Worm (Caenorhabditis elegans) whole organism, late embryonic: ENCODE results near the gene clc-33.

Source experiments
- C38D4.7 ChIP-seq: fragments of 200-800 bp; sonication (Bioruptor generic); optimal IDR thresholded peaks from 2 replicates; lab custom pipeline; 2018; ENCODE audit warnings: mild to moderate bottlenecking, missing genetic modification characterization, moderate library complexity, missing compliant biosample characterization
- K02D7.2 ChIP-seq: sonication (generic microtip); optimal IDR thresholded peaks from 2 replicates; lab custom pipeline; 2017; ENCODE audit warnings: mild to moderate bottlenecking, missing genetic modification characterization, missing compliant biosample characterization
- K09A11.1 ChIP-seq: sonication (generic microtip); optimal IDR thresholded peaks from 2 replicates; lab custom pipeline; 2017; ENCODE audit warnings: antibody characterized with exemption, mild to moderate bottlenecking, missing genetic modification characterization, missing compliant biosample characterization; ENCODE audit not compliant: insufficient read depth
- T23F11.4 ChIP-seq: fragments of 200-800 bp; sonication (Bioruptor generic); optimal IDR thresholded peaks from 2 replicates; lab custom pipeline; 2018; ENCODE audit warnings: mild to moderate bottlenecking, missing genetic modification characterization, missing compliant biosample characterization
- ceh-14 ChIP-seq: sonication (generic microtip); optimal IDR thresholded peaks from 2 replicates; lab custom pipeline; 2016; ENCODE audit warnings: missing genotype, missing genetic modification characterization, missing compliant biosample characterization
- ceh-18 ChIP-seq: sonication (generic microtip); optimal IDR thresholded peaks from 2 replicates; lab custom pipeline; 2016; ENCODE audit warnings: missing genetic modification characterization, missing compliant biosample characterization
- ceh-19 ChIP-seq: fragments of 200-800 bp; sonication (Bioruptor generic); optimal IDR thresholded peaks from 2 replicates; lab custom pipeline; 2018; ENCODE audit warnings: mild to moderate bottlenecking, missing genetic modification characterization, missing compliant biosample characterization
- ceh-2 ChIP-seq: sonication (generic microtip); optimal IDR thresholded peaks from 2 replicates; lab custom pipeline; 2016; ENCODE audit warnings: missing genotype, missing genetic modification characterization, missing compliant biosample characterization
- ceh-22 ChIP-seq: sonication (generic microtip); optimal IDR thresholded peaks from 2 replicates; lab custom pipeline; 2017; ENCODE audit warnings: missing biosample characterization, missing genetic modification characterization
- ceh-31 ChIP-seq: sonication (generic microtip); optimal IDR thresholded peaks from 2 replicates; lab custom pipeline; 2016; ENCODE audit warnings: missing genetic modification characterization, missing compliant biosample characterization
- ceh-6 ChIP-seq: fragments of 200-800 bp; sonication (Bioruptor generic); optimal IDR thresholded peaks from 2 replicates; lab custom pipeline; 2018; ENCODE audit warnings: mild to moderate bottlenecking, missing genetic modification characterization, missing compliant biosample characterization
- ceh-9 ChIP-seq: sonication (generic microtip); optimal IDR thresholded peaks from 2 replicates; lab custom pipeline; 2016; ENCODE audit warnings: mild to moderate bottlenecking, missing genetic modification characterization, inconsistent platforms, missing compliant biosample characterization
- elt-4 ChIP-seq: sonication (generic microtip); optimal IDR thresholded peaks from 2 replicates; lab custom pipeline; 2016; ENCODE audit warnings: missing genetic modification characterization, missing compliant biosample characterization
- eyg-1 ChIP-seq: sonication (generic microtip); optimal IDR thresholded peaks from 2 replicates; lab custom pipeline; 2016; ENCODE audit warnings: missing genotype, missing genetic modification characterization, missing compliant biosample characterization
- fax-1 ChIP-seq: sonication (generic microtip); optimal IDR thresholded peaks from 2 replicates; lab custom pipeline; 2016; ENCODE audit warnings: missing genotype, missing genetic modification characterization, missing compliant biosample characterization
- fkh-6 ChIP-seq: sonication (generic microtip); optimal IDR thresholded peaks from 2 replicates; lab custom pipeline; 2016; ENCODE audit warnings: missing genetic modification characterization, missing compliant biosample characterization
- hlh-15 ChIP-seq: sonication (generic microtip); optimal IDR thresholded peaks from 2 replicates; lab custom pipeline; 2016; ENCODE audit warnings: missing genetic modification characterization, missing compliant biosample characterization
- lin-11 ChIP-seq: fragments of 200-800 bp; sonication (Bioruptor generic); optimal IDR thresholded peaks from 2 replicates; lab custom pipeline; 2018; ENCODE audit warnings: mild to moderate bottlenecking, missing genetic modification characterization, missing compliant biosample characterization
- mec-3 ChIP-seq: sonication (generic microtip); optimal IDR thresholded peaks from 2 replicates; lab custom pipeline; 2016; ENCODE audit warnings: borderline replicate concordance, missing genetic modification characterization, missing compliant biosample characterization
- nhr-232 ChIP-seq: sonication (generic microtip); optimal IDR thresholded peaks from 2 replicates; lab custom pipeline; 2016; ENCODE audit warnings: missing genetic modification characterization, missing compliant biosample characterization
- odd-2 ChIP-seq: sonication (generic microtip); optimal IDR thresholded peaks from 2 replicates; lab custom pipeline; 2017; ENCODE audit warnings: antibody characterized with exemption, mild to moderate bottlenecking, missing genetic modification characterization, missing compliant biosample characterization
- pat-9 ChIP-seq: fragments of 200-800 bp; sonication (Bioruptor generic); optimal IDR thresholded peaks from 2 replicates; lab custom pipeline; 2018; ENCODE audit warnings: mild to moderate bottlenecking, missing genetic modification characterization, moderate library complexity, missing compliant biosample characterization
- pax-1 ChIP-seq: fragments of 150-350 bp; optimal IDR thresholded peaks from 2 replicates; lab custom pipeline; 2014; ENCODE audit warnings: missing biosample characterization, missing genetic modification characterization
- pha-2 ChIP-seq: sonication (generic microtip); optimal IDR thresholded peaks from 2 replicates; lab custom pipeline; 2017; ENCODE audit warnings: mild to moderate bottlenecking, missing genetic modification characterization, missing compliant biosample characterization
- pha-4 ChIP-seq: fragments of 150-350 bp; optimal IDR thresholded peaks from 2 replicates; lab custom pipeline; 2018; ENCODE audit warnings: missing biosample characterization, missing genetic modification reagents, missing genetic modification characterization
- pros-1 ChIP-seq: fragments of 150-350 bp; optimal IDR thresholded peaks from 2 replicates; lab custom pipeline; 2014; ENCODE audit warnings: missing biosample characterization, missing genetic modification reagents, missing genetic modification characterization
- ref-2 ChIP-seq: sonication (generic microtip); optimal IDR thresholded peaks from 2 replicates; lab custom pipeline; 2016; ENCODE audit warnings: missing genetic modification characterization, missing compliant biosample characterization
- sdc-2 ChIP-seq: sonication (generic microtip); optimal IDR thresholded peaks from 2 replicates; lab custom pipeline; 2016; ENCODE audit warnings: missing genotype, missing genetic modification characterization, missing compliant biosample characterization
- sox-2 ChIP-seq: fragments of 200-800 bp; sonication (Bioruptor generic); IDR thresholded peaks from 2 replicates; pipeline ENCODE4 v1.3.6; 2022; ENCODE audit warnings: missing genetic modification reagents, missing genetic modification characterization, missing compliant biosample characterization
- ttx-3 ChIP-seq: sonication (generic microtip); optimal IDR thresholded peaks from 2 replicates; lab custom pipeline; 2016; ENCODE audit warnings: missing genetic modification reagents, missing genetic modification characterization, missing compliant biosample characterization
- unc-3 ChIP-seq, 2 experiments: fragments of 200-800 bp in 1 of 2; sonication (Bioruptor generic) in 1 of 2; sonication (generic microtip) in 1 of 2; conservative IDR thresholded peaks in 1 of 2; optimal IDR thresholded peaks in 1 of 2; 2 replicates each; pipeline versions ENCODE4 v1.3.6 to Lab custom; 2016 to 2022; ENCODE audit warnings: missing compliant biosample characterization in 2 of 2, missing genetic modification characterization in 2 of 2, missing genetic modification reagents in 1 of 2
- unc-42 ChIP-seq: sonication (generic microtip); optimal IDR thresholded peaks from 2 replicates; lab custom pipeline; 2016; ENCODE audit warnings: missing genotype, missing genetic modification characterization, missing compliant biosample characterization
- unc-55 ChIP-seq: sonication (generic microtip); optimal IDR thresholded peaks from 2 replicates; lab custom pipeline; 2017; ENCODE audit warnings: missing biosample characterization, missing genetic modification reagents, missing genetic modification characterization
- zip-5 ChIP-seq: sonication (generic microtip); optimal IDR thresholded peaks from 2 replicates; lab custom pipeline; 2016; ENCODE audit warnings: missing genetic modification characterization, missing compliant biosample characterization
- ztf-16 ChIP-seq: sonication (generic microtip); optimal IDR thresholded peaks from 2 replicates; lab custom pipeline; 2017; ENCODE audit warnings: missing genetic modification characterization, missing compliant biosample characterization

clc-33 gene

DNA sequence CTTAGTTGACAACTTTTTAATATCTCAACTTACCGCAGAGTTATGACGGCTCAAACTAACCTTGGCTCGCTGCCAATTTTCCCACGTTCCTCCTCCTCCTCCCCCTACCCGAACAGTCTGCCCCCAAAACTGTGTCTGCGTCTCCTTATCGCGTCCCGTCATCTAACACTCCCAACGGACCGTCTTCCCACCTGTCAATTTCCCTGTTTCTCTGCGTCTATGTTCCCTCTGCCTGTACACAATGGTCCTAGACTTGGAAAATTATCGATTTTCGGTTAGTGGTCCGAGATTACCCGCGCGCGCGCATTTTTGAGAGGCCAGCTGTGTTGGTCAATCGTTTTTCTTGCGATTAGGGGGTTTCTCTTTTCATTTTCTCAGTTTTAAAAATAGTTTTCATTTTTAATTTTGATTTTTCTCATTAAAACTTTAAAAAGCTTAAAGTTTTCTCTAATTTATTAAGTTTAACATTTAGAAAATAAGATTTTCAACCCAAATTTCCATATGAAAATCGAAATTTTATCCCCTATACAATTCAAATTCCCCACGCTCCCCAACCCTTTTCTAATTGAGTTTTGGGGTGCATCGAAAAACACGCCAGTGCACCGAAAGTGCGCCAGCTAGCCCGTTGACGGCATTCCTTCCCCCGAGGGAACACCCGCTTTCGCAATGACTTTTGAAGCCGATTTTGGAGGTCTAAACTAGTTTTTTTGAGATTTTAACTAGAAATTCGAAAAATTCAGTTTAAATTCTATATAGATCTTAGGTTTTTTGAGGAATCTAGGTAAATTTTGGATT, 33.0 kb downstream of the clc-33 start, which contains the start of gene alg-2 (continued):
- no peak for TF ChIP-seq pros-1 (tag; lab: Kevin White, UChicago)
- no peak for TF ChIP-seq C38D4.7 (GFP tag; lab: Kevin White, UChicago)
- no peak for TF ChIP-seq ttx-3 (tag; lab: Kevin White, UChicago)
- TF ChIP-seq hlh-15 (tag; lab: Kevin White, UChicago), result no peak
- TF ChIP-seq unc-42 (tag; lab: Kevin White, UChicago), result peak; percentile 91
- TF ChIP-seq lin-11, result no peak
- no peak for TF ChIP-seq pat-9 (tag; lab: Kevin White, UChicago)
- TF ChIP-seq ceh-14 (tag; lab: Kevin White, UChicago), result peak; percentile 7
- TF ChIP-seq fax-1 (tag; lab: Kevin White, UChicago), result no peak
- TF ChIP-seq unc-55 (GFP tag; lab: Kevin White, UChicago), result peak; percentile 28
- TF ChIP-seq K02D7.2, result peak; percentile 27
- TF ChIP-seq ref-2 (tag; lab: Kevin White, UChicago), result peak; percentile 52
- TF ChIP-seq zip-5 (tag; lab: Kevin White, UChicago), result no peak
- TF ChIP-seq odd-2 (tag; lab: Kevin White, UChicago), result no peak
- peak; percentile 1 for TF ChIP-seq ceh-31 (tag; lab: Kevin White, UChicago)
- peak; percentile 48; the same call in 1 of the 2 replicates for TF ChIP-seq unc-3 (GFP tag; conservative IDR thresholded peaks at IDR 0.05; lab: Robert Waterston, UW)
- peak; percentile 82 for TF ChIP-seq unc-3 (tag; optimal IDR thresholded peaks at IDR 0.05; lab: Kevin White, UChicago)
- TF ChIP-seq elt-4 (tag; lab: Kevin White, UChicago), result no peak
- TF ChIP-seq ceh-6 (GFP tag; lab: Kevin White, UChicago), result no peak

DNA sequence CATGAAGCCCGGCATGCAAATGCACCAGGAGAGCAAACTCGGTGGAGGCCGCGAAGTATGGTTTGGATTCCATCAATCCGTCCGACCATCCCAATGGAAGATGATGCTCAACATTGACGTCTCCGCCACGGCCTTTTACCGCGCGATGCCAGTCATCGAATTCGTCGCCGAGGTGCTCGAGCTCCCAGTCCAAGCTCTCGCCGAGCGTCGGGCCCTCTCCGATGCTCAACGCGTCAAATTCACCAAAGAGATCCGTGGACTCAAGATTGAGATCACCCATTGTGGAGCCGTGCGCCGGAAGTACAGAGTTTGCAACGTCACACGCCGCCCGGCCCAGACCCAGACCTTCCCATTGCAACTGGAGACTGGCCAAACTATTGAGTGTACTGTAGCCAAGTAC, 35.5 kb downstream of the clc-33 start:
- no peak for TF ChIP-seq unc-42 (tag; lab: Kevin White, UChicago)
- no peak for TF ChIP-seq K09A11.1 (tag; lab: Kevin White, UChicago)
- TF ChIP-seq eyg-1, result no peak
- TF ChIP-seq C38D4.7 (GFP tag; lab: Kevin White, UChicago), result no peak
- no peak for TF ChIP-seq ceh-22
- TF ChIP-seq pax-1 (tag; lab: Kevin White, UChicago), result no peak
- no peak for TF ChIP-seq pha-2
- no peak for TF ChIP-seq ref-2 (tag; lab: Kevin White, UChicago)
- TF ChIP-seq unc-55 (GFP tag; lab: Kevin White, UChicago), result no peak
- no peak for TF ChIP-seq ceh-9 (tag; lab: Kevin White, UChicago)
- no peak for TF ChIP-seq hlh-15 (tag; lab: Kevin White, UChicago)
- TF ChIP-seq elt-4 (tag; lab: Kevin White, UChicago), result no peak
- no peak for TF ChIP-seq ceh-19 (GFP tag; lab: Kevin White, UChicago)
- no peak for TF ChIP-seq sox-2 (GFP tag; lab: Robert Waterston, UW)
- no peak for TF ChIP-seq ztf-16
- no peak for TF ChIP-seq sdc-2 (tag; lab: Kevin White, UChicago)
- no peak for TF ChIP-seq ceh-2 (tag; lab: Kevin White, UChicago)
- no peak for TF ChIP-seq ceh-18 (tag; lab: Kevin White, UChicago)

DNA sequence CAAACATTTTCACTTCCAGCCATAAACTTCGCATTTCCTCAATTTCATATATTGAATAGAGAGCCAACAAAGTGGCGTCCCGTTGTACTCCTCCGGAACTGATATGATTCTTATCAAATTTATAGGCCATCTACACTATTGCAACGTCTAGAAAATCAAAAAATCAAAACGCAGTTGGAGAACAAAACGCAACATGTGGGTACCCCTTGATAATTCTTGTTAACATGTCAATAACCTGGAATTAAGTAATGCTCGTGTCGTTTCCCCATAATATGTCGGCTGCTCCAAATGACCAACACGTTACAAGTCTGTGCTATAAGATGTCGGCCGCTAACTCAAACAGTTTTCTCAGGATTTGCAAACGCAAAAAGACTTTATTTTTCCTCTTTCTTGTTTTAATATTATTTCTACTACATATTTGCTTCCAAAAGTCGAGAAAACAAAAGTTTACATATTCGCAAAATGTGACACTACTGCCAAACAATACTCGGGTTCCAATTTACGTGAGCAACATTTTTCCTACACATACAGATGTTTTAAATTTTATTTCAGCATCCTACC, 40.5 kb downstream of the clc-33 start:
- TF ChIP-seq pha-4 (no peak), nhr-232 (tag; lab: Kevin White, UChicago) (no peak), unc-55 (GFP tag; lab: Kevin White, UChicago) (no peak), mec-3 (no peak), sdc-2 (tag; lab: Kevin White, UChicago) (no peak), T23F11.4 (no peak), fkh-6 (tag; lab: Kevin White, UChicago) (no peak), pax-1 (tag; lab: Kevin White, UChicago) (no peak)
